Fruit fly (Drosophila melanogaster): ENCODE data around the gene CG10154.

The CG10154 gene

DNA sequence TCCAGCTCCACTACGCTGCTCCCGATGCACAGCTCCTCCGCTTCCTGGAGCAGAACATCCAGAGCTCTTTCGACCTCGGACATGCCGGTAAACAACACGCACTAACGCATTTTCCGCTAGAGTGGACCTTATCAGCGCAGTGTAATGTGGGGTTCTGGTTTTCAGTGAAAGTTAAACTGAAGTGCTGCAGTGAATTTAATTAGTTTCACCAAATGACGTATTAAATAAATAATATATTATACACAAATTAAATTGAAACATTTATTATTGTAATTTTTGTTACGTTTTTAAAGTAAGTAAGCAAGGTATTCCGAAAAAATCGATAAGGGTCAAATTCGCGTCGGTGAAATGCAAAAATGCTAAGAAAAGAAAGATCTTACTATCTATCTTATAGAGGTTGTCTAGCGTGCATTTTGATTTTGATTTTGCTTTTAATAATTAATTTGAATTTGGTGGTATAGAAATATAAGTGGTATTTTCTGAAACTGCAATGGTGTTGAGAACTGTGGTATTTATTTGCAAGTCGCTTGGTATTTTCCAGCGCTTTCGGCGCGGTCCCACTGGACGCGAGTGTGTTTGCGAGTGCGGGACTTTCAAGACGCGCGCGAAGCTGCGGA lies 13.3 kb upstream of the CG10154 start, which contains the start of the genes JMJD7 and CG10738 (continued):
- TF ChIP-seq CG13894 (tag; optimal IDR thresholded peaks at IDR 0.05), result no peak
- TF ChIP-seq CG1832 (GFP tag; optimal IDR thresholded peaks at IDR 0.05), result no peak
- TF ChIP-seq mirr (GFP tag; optimal IDR thresholded peaks at IDR 0.05), result peak; percentile 27
- no peak for TF ChIP-seq Hr3 (GFP tag; optimal IDR thresholded peaks at IDR 0.05)
- no peak for TF ChIP-seq bbx (GFP tag; IDR thresholded peaks at IDR 0.05; ENCODE audit: partially characterized antibody)
- peak; percentile 38; the same call in 1 of the 3 replicates for TF ChIP-seq gce (GFP tag; IDR thresholded peaks at IDR 0.05)
- TF ChIP-seq CG5245 (GFP tag; optimal IDR thresholded peaks at IDR 0.05), result peak; percentile 73
- peak; percentile 20 for TF ChIP-seq CoRest (tag; optimal IDR thresholded peaks at IDR 0.05)
- TF ChIP-seq CG6813 (GFP tag; optimal IDR thresholded peaks at IDR 0.05), result peak; percentile 27
- TF ChIP-seq gem (tag; optimal IDR thresholded peaks at IDR 0.05), result no peak
- no peak for TF ChIP-seq schlank (tag; optimal IDR thresholded peaks at IDR 0.05)
- peak; percentile 41 for TF ChIP-seq stc (GFP tag; IDR thresholded peaks at IDR 0.05)
- TF ChIP-seq onecut (GFP tag; IDR thresholded peaks at IDR 0.05), result peak; percentile 70
- peak; percentile 63; the same call in 2 of the 3 replicates for TF ChIP-seq CG14050 (GFP tag; IDR thresholded peaks at IDR 0.05)
- no peak for TF ChIP-seq fu2 (GFP tag; optimal IDR thresholded peaks at IDR 0.05)
- peak; percentile 12 for TF ChIP-seq shn (GFP tag; optimal IDR thresholded peaks at IDR 0.05)
- TF ChIP-seq Hr39 (optimal IDR thresholded peaks at IDR 0.05), result no peak
- TF ChIP-seq Dek (tag; optimal IDR thresholded peaks at IDR 0.05), result no peak
- TF ChIP-seq CG4707 (GFP tag; optimal IDR thresholded peaks at IDR 0.05), result no peak
- peak; percentile 54 for TF ChIP-seq CG8924 (tag; optimal IDR thresholded peaks at IDR 0.05)
- TF ChIP-seq CG18619 (GFP tag; optimal IDR thresholded peaks at IDR 0.05), result peak; percentile 24
- TF ChIP-seq CG1529 (GFP tag; optimal IDR thresholded peaks at IDR 0.05), result no peak
- TF ChIP-seq esg (GFP tag; conservative IDR thresholded peaks at IDR 0.05), result peak; percentile 72
- TF ChIP-seq jing (GFP tag; optimal IDR thresholded peaks at IDR 0.05), result no peak
- no peak for TF ChIP-seq tll (GFP tag; optimal IDR thresholded peaks at IDR 0.05)
- no peak for TF ChIP-seq CG11695 (GFP tag; IDR thresholded peaks at IDR 0.05)
- peak; percentile 12 for TF ChIP-seq jumu (GFP tag; optimal IDR thresholded peaks at IDR 0.05)
- no peak for TF ChIP-seq Dip2 (GFP tag; IDR thresholded peaks at IDR 0.05)
- no peak for TF ChIP-seq HmgD (GFP tag; optimal IDR thresholded peaks at IDR 0.05)
- TF ChIP-seq Abd-B (GFP tag; optimal IDR thresholded peaks at IDR 0.05), result no peak
- TF ChIP-seq CG17802 (tag; optimal IDR thresholded peaks at IDR 0.05), result peak; percentile 26
- no peak for TF ChIP-seq Dad (GFP tag; optimal IDR thresholded peaks at IDR 0.05)
- no peak for TF ChIP-seq CG15011 (GFP tag; optimal IDR thresholded peaks at IDR 0.05)
- peak; percentile 26 for TF ChIP-seq lbe (GFP tag; optimal IDR thresholded peaks at IDR 0.05)
- TF ChIP-seq Nf-YA (GFP tag; IDR thresholded peaks at IDR 0.05), result peak; percentile 53; the same call in 1 of the 2 replicates
- peak; percentile 40 for TF ChIP-seq CG17829 (tag; optimal IDR thresholded peaks at IDR 0.05)
- no peak for TF ChIP-seq tx (GFP tag; optimal IDR thresholded peaks at IDR 0.05)
- no peak for TF ChIP-seq lola (GFP tag; optimal IDR thresholded peaks at IDR 0.05)
- TF ChIP-seq CG9932 (GFP tag; IDR thresholded peaks at IDR 0.05), result peak; percentile 87
- no peak for TF ChIP-seq cad (GFP tag; optimal IDR thresholded peaks at IDR 0.05)
- TF ChIP-seq ftz-f1 (GFP tag; optimal IDR thresholded peaks at IDR 0.05), result peak; percentile 56
- no peak for TF ChIP-seq Asciz (GFP tag; optimal IDR thresholded peaks at IDR 0.05)
- TF ChIP-seq zfh2 (GFP tag; optimal IDR thresholded peaks at IDR 0.05), result peak; percentile 31
- TF ChIP-seq tup (GFP tag; optimal IDR thresholded peaks at IDR 0.05), result peak; percentile 74
- TF ChIP-seq sisA (GFP tag; IDR thresholded peaks at IDR 0.05), result peak; percentile 70; the same call in 1 of the 2 replicates
- no peak for TF ChIP-seq grn (GFP tag; optimal IDR thresholded peaks at IDR 0.05)
- no peak for TF ChIP-seq Antp (GFP tag; optimal IDR thresholded peaks at IDR 0.05)
- peak; percentile 25; the same call in 1 of the 2 replicates for TF ChIP-seq toy (GFP tag; IDR thresholded peaks at IDR 0.05)
- peak; percentile 22 for TF ChIP-seq CG15696 (tag; optimal IDR thresholded peaks at IDR 0.05)
- TF ChIP-seq Pdp1 (GFP tag; optimal IDR thresholded peaks at IDR 0.05), result no peak
